Fruit fly (Drosophila melanogaster) whole organism: Measurements from ENCODE around the gene CG33489.

Experiments used
- CG8478 ChIP-seq: fragments of >200 bp; optimal IDR thresholded peaks from 2 replicates; lab custom pipeline; 2018; ENCODE audit warnings: inconsistent platforms
- Dll ChIP-seq: fragments of >200 bp; optimal IDR thresholded peaks from 2 replicates; lab custom pipeline; 2017
- EcR ChIP-seq, 2 experiments: fragments of >200 bp; optimal IDR thresholded peaks; 2 replicates each; lab custom pipeline; 2017; ENCODE audit warnings: missing biosample characterization in 2 of 2, missing genetic modification characterization in 2 of 2, missing genetic modification reagents in 2 of 2
- pan ChIP-seq: fragments of >200 bp; optimal IDR thresholded peaks from 2 replicates; lab custom pipeline; 2017
- psq ChIP-seq: fragments of >200 bp; optimal IDR thresholded peaks from 2 replicates; lab custom pipeline; 2017
- usp ChIP-seq: fragments of >200 bp; optimal IDR thresholded peaks from 2 replicates; lab custom pipeline; 2017; ENCODE audit warnings: missing biosample characterization, missing genetic modification characterization, mixed read lengths

DNA sequence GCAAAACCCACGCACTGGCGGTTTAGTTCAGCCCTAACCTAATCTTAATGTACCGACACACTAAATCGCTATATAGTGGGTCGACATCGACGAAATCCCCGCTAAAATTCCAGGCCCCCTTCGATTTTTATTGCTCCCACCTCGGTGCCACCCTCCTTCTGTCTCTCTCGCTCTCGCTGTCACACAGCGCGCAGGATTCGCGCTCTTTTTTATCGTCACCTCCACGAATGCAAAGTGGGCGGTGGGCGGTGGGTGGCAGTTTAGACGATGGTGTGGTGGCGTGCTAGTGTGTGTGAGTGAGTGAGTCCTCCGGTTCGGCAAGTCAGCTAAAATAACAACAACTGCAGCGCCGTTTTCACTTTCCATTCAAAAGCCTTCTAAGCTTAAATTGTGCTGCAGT, 25.2 kb upstream of the CG33489 start:
- TF ChIP-seq CG8478 (lab: Kevin White, UChicago), result no peak
- TF ChIP-seq pan, result no peak
- TF ChIP-seq psq (lab: Kevin White, UChicago), result no peak
- no peak for TF ChIP-seq usp (GFP tag; lab: Kevin White, UChicago)
- no peak for TF ChIP-seq EcR (GFP tag; optimal IDR thresholded peaks at IDR 0.05; lab: Kevin White, UChicago)
- no peak for TF ChIP-seq Dll (lab: Kevin White, UChicago)
